Fruit fly (Drosophila melanogaster): ENCODE data around the gene CG18178.

CG18178 gene

dm6 chr3L:9762036-9762597 lies 43.2 kb upstream of the CG18178 start (continued):
- TF ChIP-seq CG9727 (GFP tag; optimal IDR thresholded peaks at IDR 0.05) (no peak), CG15269 (tag; optimal IDR thresholded peaks at IDR 0.05) (no peak), p53 (GFP tag; optimal IDR thresholded peaks at IDR 0.05) (no peak)

- no peak for TF ChIP-seq tin (GFP tag; optimal IDR thresholded peaks at IDR 0.05)
- TF ChIP-seq Dll (GFP tag; IDR thresholded peaks at IDR 0.05; ENCODE audit: partially characterized antibody) = no peak
- no peak for TF ChIP-seq CG11504 (tag; optimal IDR thresholded peaks at IDR 0.05)
- no peak for TF ChIP-seq B-H1 (GFP tag; IDR thresholded peaks at IDR 0.05)
- no peak for TF ChIP-seq CG18262 (tag; optimal IDR thresholded peaks at IDR 0.05)
- TF ChIP-seq fd102C (GFP tag; optimal IDR thresholded peaks at IDR 0.05) = no peak
- TF ChIP-seq CG15514 (GFP tag; optimal IDR thresholded peaks at IDR 0.05) = peak; percentile 10
- TF ChIP-seq CG4360 (GFP tag; IDR thresholded peaks at IDR 0.05) = no peak
- no peak for TF ChIP-seq CG4854 (GFP tag; optimal IDR thresholded peaks at IDR 0.05)
- no peak for TF ChIP-seq CG8290 (GFP tag; optimal IDR thresholded peaks at IDR 0.05)
- no peak for TF ChIP-seq CG8290 (tag; optimal IDR thresholded peaks at IDR 0.05)
- TF ChIP-seq CG17186 (GFP tag; optimal IDR thresholded peaks at IDR 0.05) = no peak
- no peak for TF ChIP-seq CG9437 (GFP tag; optimal IDR thresholded peaks at IDR 0.05)
- peak; percentile 50 for TF ChIP-seq cwo (GFP tag; optimal IDR thresholded peaks at IDR 0.05)
- peak; percentile 62 for TF ChIP-seq sens (GFP tag)
- TF ChIP-seq Adf1 (GFP tag; IDR thresholded peaks at IDR 0.05) = peak; percentile 6; the same call in 1 of the 2 replicates
- TF ChIP-seq gem (tag; optimal IDR thresholded peaks at IDR 0.05) = no peak
- TF ChIP-seq Aef1 (GFP tag; IDR thresholded peaks at IDR 0.05) = no peak
- peak; percentile 18; the same call in 1 of the 2 replicates for TF ChIP-seq CG13287 (GFP tag; IDR thresholded peaks at IDR 0.05; ENCODE audit: partially characterized antibody)
- no peak for TF ChIP-seq Ssrp (tag; optimal IDR thresholded peaks at IDR 0.05)
- TF ChIP-seq Rfx (GFP tag; IDR thresholded peaks at IDR 0.05) = peak; percentile 30; the same call in 1 of the 2 replicates
- TF ChIP-seq Deaf1 (tag; optimal IDR thresholded peaks at IDR 0.05) = peak; percentile 85
- TF ChIP-seq Vsx1 (GFP tag; optimal IDR thresholded peaks at IDR 0.05) = no peak
- no peak for TF ChIP-seq gce (GFP tag; IDR thresholded peaks at IDR 0.05)
- TF ChIP-seq bcd (GFP tag; optimal IDR thresholded peaks at IDR 0.05) = no peak
- TF ChIP-seq NfI (GFP tag; optimal IDR thresholded peaks at IDR 0.05) = no peak
- TF ChIP-seq pnt (GFP tag; optimal IDR thresholded peaks at IDR 0.05) = no peak
- TF ChIP-seq Dip2 (GFP tag; IDR thresholded peaks at IDR 0.05) = no peak
- peak; percentile 47 for TF ChIP-seq CG34376 (GFP tag; optimal IDR thresholded peaks at IDR 0.05)
- peak; percentile 74; the same call in 1 of the 4 replicates for TF ChIP-seq chinmo (GFP tag; IDR thresholded peaks at IDR 0.05; ENCODE audit: partially characterized antibody)
- TF ChIP-seq prd (optimal IDR thresholded peaks at IDR 0.05) = no peak
- no peak for TF ChIP-seq prd (GFP tag; IDR thresholded peaks at IDR 0.05)
- TF ChIP-seq Scr (GFP tag; IDR thresholded peaks at IDR 0.05; ENCODE audit: partially characterized antibody) = no peak
- TF ChIP-seq mam (GFP tag; optimal IDR thresholded peaks at IDR 0.05) = no peak
- no peak for TF ChIP-seq schlank (tag; optimal IDR thresholded peaks at IDR 0.05)
- TF ChIP-seq B-H2 (GFP tag; optimal IDR thresholded peaks at IDR 0.05) = no peak
- no peak for TF ChIP-seq CG12155 (GFP tag; optimal IDR thresholded peaks at IDR 0.05)
- peak in 1 of 2 experiments; percentile 25 for TF ChIP-seq Pdp1 (GFP tag; optimal IDR thresholded peaks at IDR 0.05)
- TF ChIP-seq CG17359 (tag; optimal IDR thresholded peaks at IDR 0.05) = no peak
- peak; percentile 26 for TF ChIP-seq sug (tag; optimal IDR thresholded peaks at IDR 0.05)
- TF ChIP-seq caup (GFP tag; optimal IDR thresholded peaks at IDR 0.05; ENCODE audit: severe bottlenecking) = peak; percentile 21
- TF ChIP-seq pb (GFP tag; optimal IDR thresholded peaks at IDR 0.05) = no peak
- TF ChIP-seq peb (GFP tag; IDR thresholded peaks at IDR 0.05) = no peak
- no peak for TF ChIP-seq CG9876 (GFP tag; optimal IDR thresholded peaks at IDR 0.05)
- peak; percentile 71 for TF ChIP-seq CG11695 (GFP tag; IDR thresholded peaks at IDR 0.05)
Measured at dm6 chr3L:9760151-9760749, 41.3 kb upstream of the CG18178 start, which contains the start of gene CG42268. Gene CG42268 (minus strand): TSS chr3L:9760395.

Measured in whole organism, embryonic.